Worm (Caenorhabditis elegans): ENCODE data around the gene nse-4.

- no peak for TF ChIP-seq elt-3 (tag; optimal IDR thresholded peaks at IDR 0.05)
- no peak for TF ChIP-seq nhr-11 (tag; optimal IDR thresholded peaks at IDR 0.05)
- TF ChIP-seq lin-13 (GFP tag; optimal IDR thresholded peaks at IDR 0.05) = no peak
- TF ChIP-seq C34F6.9 (tag; optimal IDR thresholded peaks at IDR 0.05) = no peak
- TF ChIP-seq lin-39 (tag; optimal IDR thresholded peaks at IDR 0.05) = no peak
- no peak for TF ChIP-seq peb-1 (tag; optimal IDR thresholded peaks at IDR 0.05)
- no peak for TF ChIP-seq unc-55 (GFP tag; optimal IDR thresholded peaks at IDR 0.05)
- TF ChIP-seq nhr-77 (tag; optimal IDR thresholded peaks at IDR 0.05) = no peak
- TF ChIP-seq lin-11 (tag; optimal IDR thresholded peaks at IDR 0.05) = no peak
These were observed 46.1 kb upstream of the nse-4 start for ce11 chrIV:11434575-11434974.

Measured in whole organism, L2 larva.